Worm (Caenorhabditis elegans): ENCODE results near the gene cdr-3.

Gene cdr-3

ce11 chrV:12406514-12406913 lies 10.7 kb downstream of the cdr-3 start:
- TF ChIP-seq pag-3 (tag; optimal IDR thresholded peaks at IDR 0.05; ENCODE audit: borderline replicate concordance, insufficient read depth) (no peak), sup-37 (GFP tag; optimal IDR thresholded peaks at IDR 0.05) (no peak), aly-2 (tag; optimal IDR thresholded peaks at IDR 0.05) (no peak), ceh-8 (GFP tag; optimal IDR thresholded peaks at IDR 0.05) (no peak), ces-1 (GFP tag; optimal IDR thresholded peaks at IDR 0.05) (no peak), ztf-4 (tag; optimal IDR thresholded peaks at IDR 0.05) (no peak), nhr-28 (tag; optimal IDR thresholded peaks at IDR 0.05) (no peak)

DNA sequence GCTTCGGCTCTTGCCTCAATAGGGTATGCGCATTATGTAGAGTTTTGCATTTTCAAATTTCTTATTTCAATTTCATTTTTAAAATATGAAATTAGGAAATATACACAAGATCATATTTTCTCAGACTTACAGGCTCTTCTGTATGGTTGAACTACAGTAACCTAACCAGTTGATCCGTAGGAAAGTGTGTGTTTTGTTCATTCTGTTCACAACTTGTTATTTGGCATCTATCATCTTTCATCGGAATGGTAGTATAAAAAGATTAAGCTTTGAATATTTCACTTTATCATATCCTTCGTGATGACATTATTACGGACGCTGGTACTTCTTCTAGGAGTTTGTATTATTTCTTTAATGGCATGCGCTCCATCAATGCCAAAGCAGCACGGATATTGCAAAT lies 11.2 kb downstream of the cdr-3 start, which contains the start of gene K01D12.10:
TSS of gene K01D12.10 (plus strand) at position 301 of the 400 bp plus-strand sequence.
- TF ChIP-seq nhr-71 (tag; optimal IDR thresholded peaks at IDR 0.05) = no peak
- TF ChIP-seq swsn-7 (tag; optimal IDR thresholded peaks at IDR 0.05) = no peak
- no peak for TF ChIP-seq sup-37 (GFP tag; optimal IDR thresholded peaks at IDR 0.05)
- no peak for TF ChIP-seq fkh-4 (tag; optimal IDR thresholded peaks at IDR 0.05; ENCODE audit: borderline replicate concordance)
- no peak for TF ChIP-seq efl-3 (GFP tag; optimal IDR thresholded peaks at IDR 0.05)
- TF ChIP-seq unc-86 (tag; optimal IDR thresholded peaks at IDR 0.05) = no peak
- TF ChIP-seq nhr-11 (tag; optimal IDR thresholded peaks at IDR 0.05) = no peak
- no peak for TF ChIP-seq mef-2 (tag; optimal IDR thresholded peaks at IDR 0.05)
- no peak for TF ChIP-seq tlp-1 (tag; optimal IDR thresholded peaks at IDR 0.05)
- TF ChIP-seq zag-1 (tag; optimal IDR thresholded peaks at IDR 0.05) = no peak
- TF ChIP-seq C34B4.2 (tag; optimal IDR thresholded peaks at IDR 0.05) = no peak
- TF ChIP-seq unc-62 (GFP tag; optimal IDR thresholded peaks at IDR 0.05) = no peak
- no peak for TF ChIP-seq isw-1 (GFP tag; IDR thresholded peaks at IDR 0.05)
- no peak for TF ChIP-seq nhr-90 (tag; optimal IDR thresholded peaks at IDR 0.05; ENCODE audit: poor library complexity)
- TF ChIP-seq ceh-82 (tag; optimal IDR thresholded peaks at IDR 0.05) = no peak
- TF ChIP-seq lsy-2 (tag; optimal IDR thresholded peaks at IDR 0.05) = no peak
- no peak for TF ChIP-seq mep-1 (tag; optimal IDR thresholded peaks at IDR 0.05)
- TF ChIP-seq sox-4 (tag; optimal IDR thresholded peaks at IDR 0.05) = no peak
- TF ChIP-seq grh-1 (GFP tag; IDR thresholded peaks at IDR 0.05) = no peak
- no peak for TF ChIP-seq hpl-2 (GFP tag; optimal IDR thresholded peaks at IDR 0.05)

DNA sequence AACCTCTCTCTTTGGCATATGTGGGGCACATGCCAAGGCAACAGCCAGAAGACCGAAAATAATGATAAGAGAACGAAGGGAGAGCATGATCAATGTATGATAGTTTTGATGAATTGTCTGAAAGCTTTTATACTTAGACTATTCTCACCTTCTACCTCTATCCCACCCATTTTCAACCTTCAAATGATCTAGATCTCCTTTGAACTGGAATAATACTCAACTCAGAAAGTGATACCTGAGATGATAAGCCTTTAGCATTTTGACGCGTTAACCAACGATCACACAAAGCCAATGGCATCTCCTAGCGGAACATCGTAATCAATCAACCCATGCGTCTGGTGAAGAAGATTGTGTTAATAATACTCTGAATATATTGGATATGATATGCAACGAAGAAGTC lies 12.6 kb downstream of the cdr-3 start, which contains the start of gene K01D12.9:
TSS of gene K01D12.9 (minus strand) at position 101 of the 400 bp plus-strand sequence.
- TF ChIP-seq mdl-1 (tag; optimal IDR thresholded peaks at IDR 0.05) = no peak
- TF ChIP-seq C34B4.2 (tag; optimal IDR thresholded peaks at IDR 0.05) = no peak

- TF ChIP-seq elt-3 (tag; optimal IDR thresholded peaks at IDR 0.05) (no peak), alr-1 (tag; optimal IDR thresholded peaks at IDR 0.05; ENCODE audit: borderline replicate concordance) (no peak)
Observed at ce11 chrV:12402355-12402754, 14.8 kb downstream of the cdr-3 start, which contains the start of gene K01D12.8. Gene K01D12.8, plus strand, starts transcription at chrV:12402655.

- TF ChIP-seq lsy-2 (tag; optimal IDR thresholded peaks at IDR 0.05) = no peak
- TF ChIP-seq sup-37 (GFP tag; optimal IDR thresholded peaks at IDR 0.05) = no peak
- TF ChIP-seq unc-130 (tag; optimal IDR thresholded peaks at IDR 0.05) = no peak
- no peak for TF ChIP-seq lin-35 (GFP tag; optimal IDR thresholded peaks at IDR 0.05)
- no peak for TF ChIP-seq fos-1 (tag; optimal IDR thresholded peaks at IDR 0.05)
- TF ChIP-seq nhr-11 (tag; optimal IDR thresholded peaks at IDR 0.05) = no peak
- TF ChIP-seq nhr-77 (tag; optimal IDR thresholded peaks at IDR 0.05) = no peak
- no peak for TF ChIP-seq C34B4.2 (tag; optimal IDR thresholded peaks at IDR 0.05)
- no peak for TF ChIP-seq dpl-1 (GFP tag; optimal IDR thresholded peaks at IDR 0.05)
- TF ChIP-seq aha-1 (tag; optimal IDR thresholded peaks at IDR 0.05) = no peak
- TF ChIP-seq hpl-2 (GFP tag; optimal IDR thresholded peaks at IDR 0.05) = no peak
- TF ChIP-seq ces-1 (GFP tag; optimal IDR thresholded peaks at IDR 0.05) = no peak
- no peak for TF ChIP-seq unc-30 (tag; optimal IDR thresholded peaks at IDR 0.05)
- TF ChIP-seq elt-2 (tag; optimal IDR thresholded peaks at IDR 0.05) = no peak
- TF ChIP-seq lir-3 (tag; optimal IDR thresholded peaks at IDR 0.05; ENCODE audit: poor library complexity) = no peak
Observed at ce11 chrV:12401383-12401782, 15.8 kb downstream of the cdr-3 start, which contains the start of gene K01D12.7. Gene K01D12.7, minus strand, starts transcription at chrV:12401483.
